Fruit fly (Drosophila melanogaster) whole organism, embryonic: ENCODE measurements around the gene Spn75F.

Experiments used
- CG10321 ChIP-seq: fragments of 200-800 bp; sonication (Bioruptor generic); IDR thresholded peaks from 2 replicates; pipeline ENCODE4 v1.3.6; 2022; ENCODE audit warnings: missing biosample characterization, missing genetic modification characterization
- CG12391 ChIP-seq: fragments of 200-800 bp; sonication (Bioruptor generic); optimal IDR thresholded peaks from 3 replicates; lab custom pipeline; 2018; ENCODE audit warnings: missing biosample characterization, mild to moderate bottlenecking, missing genetic modification characterization, moderate library complexity
- CG12769 ChIP-seq: fragments of 200-800 bp; sonication (Bioruptor generic); optimal IDR thresholded peaks from 2 replicates; lab custom pipeline; 2019; ENCODE audit warnings: missing biosample characterization, mild to moderate bottlenecking, missing genetic modification characterization, moderate library complexity
- CG13775 ChIP-seq: fragments of 200-800 bp; sonication (Bioruptor generic); optimal IDR thresholded peaks from 3 replicates; lab custom pipeline; 2017; ENCODE audit warnings: missing biosample characterization, mild to moderate bottlenecking, missing genetic modification characterization
- CG13894 ChIP-seq: fragments of 200-800 bp; sonication (Bioruptor generic); optimal IDR thresholded peaks from 3 replicates; lab custom pipeline; 2018; ENCODE audit warnings: missing biosample characterization, mild to moderate bottlenecking, missing genetic modification characterization, moderate library complexity
- CG1832 ChIP-seq: fragments of 200-800 bp; sonication (Bioruptor generic); optimal IDR thresholded peaks from 2 replicates; lab custom pipeline; 2017; ENCODE audit warnings: missing biosample characterization, mild to moderate bottlenecking, missing genetic modification characterization, inconsistent platforms
- CG18619 ChIP-seq: fragments of 200-800 bp; sonication (Bioruptor generic); optimal IDR thresholded peaks from 3 replicates; lab custom pipeline; 2017; ENCODE audit warnings: missing biosample characterization, mild to moderate bottlenecking, missing genetic modification characterization
- CG30403 ChIP-seq: fragments of 200-800 bp; sonication (Bioruptor generic); optimal IDR thresholded peaks from 3 replicates; lab custom pipeline; 2016; ENCODE audit warnings: missing biosample characterization, missing genetic modification characterization
- CG4617 ChIP-seq: fragments of 200-800 bp; sonication (Bioruptor generic); optimal IDR thresholded peaks from 3 replicates; lab custom pipeline; 2016; ENCODE audit warnings: missing biosample characterization, missing genetic modification characterization, borderline replicate concordance
- CG6813 ChIP-seq: fragments of 200-800 bp; sonication (Bioruptor generic); optimal IDR thresholded peaks from 2 replicates; lab custom pipeline; 2017; ENCODE audit warnings: missing biosample characterization, missing genetic modification characterization, mild to moderate bottlenecking, moderate library complexity, missing genetic modification reagents
- CG7271 ChIP-seq: fragments of 200-800 bp; sonication (Bioruptor generic); optimal IDR thresholded peaks from 2 replicates; lab custom pipeline; 2018; ENCODE audit warnings: missing biosample characterization, mild to moderate bottlenecking, missing genetic modification characterization, moderate library complexity
- CG8478 ChIP-seq: fragments of >200 bp; optimal IDR thresholded peaks from 2 replicates; lab custom pipeline; 2018
- CG8924 ChIP-seq: fragments of 200-800 bp; optimal IDR thresholded peaks from 3 replicates; lab custom pipeline; 2019; ENCODE audit warnings: missing biosample characterization, mild to moderate bottlenecking, missing genetic modification characterization, moderate library complexity
- CG8944 ChIP-seq: fragments of 200-800 bp; sonication (Bioruptor generic); optimal IDR thresholded peaks from 3 replicates; lab custom pipeline; 2016; ENCODE audit warnings: missing biosample characterization, missing genetic modification characterization
- D ChIP-seq, 2 experiments: fragments of 200-800 bp in 1 of 2; fragments of >200 bp in 1 of 2; sonication (Bioruptor generic) in 1 of 2; optimal IDR thresholded peaks; 2 replicates in 1 of 2; 3 replicates in 1 of 2; lab custom pipeline; 2017; ENCODE audit warnings: mild to moderate bottlenecking in 1 of 2, missing biosample characterization in 1 of 2, missing genetic modification characterization in 1 of 2, missing genetic modification reagents in 1 of 2
- Dek ChIP-seq: fragments of 200-800 bp; sonication (Bioruptor generic); optimal IDR thresholded peaks from 3 replicates; lab custom pipeline; 2019; ENCODE audit warnings: missing biosample characterization, mild to moderate bottlenecking, missing genetic modification characterization, moderate library complexity
- Dip2 ChIP-seq: fragments of 200-800 bp; sonication (Bioruptor generic); IDR thresholded peaks from 2 replicates; pipeline ENCODE4 v1.3.6; 2022; ENCODE audit warnings: missing biosample characterization, missing genetic modification characterization
- HHEX ChIP-seq: fragments of 200-800 bp; sonication (Bioruptor generic); optimal IDR thresholded peaks from 3 replicates; lab custom pipeline; 2017; ENCODE audit warnings: missing biosample characterization, mild to moderate bottlenecking, missing genetic modification characterization, missing genetic modification reagents
- HmgD ChIP-seq: fragments of 200-800 bp; sonication (Bioruptor generic); optimal IDR thresholded peaks from 3 replicates; lab custom pipeline; 2016; ENCODE audit warnings: missing biosample characterization, missing genetic modification characterization
- Hmr ChIP-seq: fragments of 200-800 bp; sonication (Bioruptor generic); optimal IDR thresholded peaks from 3 replicates; lab custom pipeline; 2017; ENCODE audit warnings: mild to moderate bottlenecking, missing biosample characterization, missing genetic modification reagents, missing genetic modification characterization
- Hmx ChIP-seq: fragments of 200-800 bp; sonication (Bioruptor generic); optimal IDR thresholded peaks from 2 replicates; lab custom pipeline; 2016; ENCODE audit warnings: missing biosample characterization, missing genetic modification characterization
- Hsf ChIP-seq: fragments of 200-800 bp; sonication (Bioruptor generic); optimal IDR thresholded peaks from 3 replicates; lab custom pipeline; 2016; ENCODE audit warnings: missing biosample characterization, missing genetic modification characterization
- Myb ChIP-seq: fragments of 200-800 bp; sonication (Bioruptor generic); optimal IDR thresholded peaks from 2 replicates; lab custom pipeline; 2016; ENCODE audit warnings: missing biosample characterization, missing genetic modification characterization
- PHDP ChIP-seq: fragments of 200-800 bp; sonication (Bioruptor generic); optimal IDR thresholded peaks from 3 replicates; lab custom pipeline; 2018; ENCODE audit warnings: missing biosample characterization, mild to moderate bottlenecking, missing genetic modification characterization, moderate library complexity
- Sox100B ChIP-seq: fragments of 200-800 bp; sonication (Bioruptor generic); optimal IDR thresholded peaks from 3 replicates; lab custom pipeline; 2018; ENCODE audit warnings: missing biosample characterization, mild to moderate bottlenecking, missing genetic modification characterization
- abd-A ChIP-seq: fragments of 200-800 bp; sonication (Bioruptor generic); optimal IDR thresholded peaks from 3 replicates; lab custom pipeline; 2019; ENCODE audit warnings: missing biosample characterization, mild to moderate bottlenecking, missing genetic modification characterization, moderate library complexity
- az2 ChIP-seq: fragments of 200-800 bp; sonication (Bioruptor generic); optimal IDR thresholded peaks from 3 replicates; lab custom pipeline; 2016; ENCODE audit warnings: missing biosample characterization, missing genetic modification characterization
- danr ChIP-seq: fragments of 200-800 bp; sonication (Bioruptor generic); IDR thresholded peaks from 2 replicates; pipeline ENCODE4 v1.3.6; 2022; ENCODE audit warnings: missing biosample characterization, missing genetic modification characterization
- eve ChIP-seq, 2 experiments: fragments of >200 bp; optimal IDR thresholded peaks; 2 replicates each; lab custom pipeline; 2017; ENCODE audit warnings: missing biosample characterization in 2 of 2, missing genetic modification characterization in 2 of 2
- gem ChIP-seq: fragments of 200-800 bp; sonication (Bioruptor generic); optimal IDR thresholded peaks from 2 replicates; lab custom pipeline; 2019; ENCODE audit warnings: missing biosample characterization, mild to moderate bottlenecking, missing genetic modification characterization, moderate library complexity
- grau ChIP-seq: fragments of 200-800 bp; optimal IDR thresholded peaks from 3 replicates; lab custom pipeline; 2019; ENCODE audit warnings: missing biosample characterization, mild to moderate bottlenecking, missing genetic modification characterization, moderate library complexity
- grn ChIP-seq: fragments of 200-800 bp; sonication (Bioruptor generic); optimal IDR thresholded peaks from 3 replicates; lab custom pipeline; 2017; ENCODE audit warnings: missing biosample characterization, missing genetic modification characterization
- h ChIP-seq: fragments of >200 bp; optimal IDR thresholded peaks from 2 replicates; lab custom pipeline; 2017
- hkb ChIP-seq, 2 experiments: fragments of 200-800 bp in 1 of 2; fragments of >200 bp in 1 of 2; sonication (Bioruptor generic) in 1 of 2; IDR thresholded peaks in 1 of 2; optimal IDR thresholded peaks in 1 of 2; 2 replicates each; pipeline versions ENCODE4 v1.3.6 to Lab custom; 2017 to 2022; ENCODE audit warnings: missing biosample characterization in 1 of 2, missing genetic modification characterization in 1 of 2
- nmo ChIP-seq: fragments of 200-800 bp; sonication (Bioruptor generic); optimal IDR thresholded peaks from 2 replicates; lab custom pipeline; 2018; ENCODE audit warnings: missing biosample characterization, mild to moderate bottlenecking, missing genetic modification characterization, moderate library complexity
- nom ChIP-seq: fragments of 200-800 bp; sonication (Bioruptor generic); optimal IDR thresholded peaks from 2 replicates; lab custom pipeline; 2017; ENCODE audit warnings: missing biosample characterization, missing genetic modification characterization, mild to moderate bottlenecking, moderate library complexity, missing genetic modification reagents
- odd ChIP-seq: fragments of 200-800 bp; sonication (Bioruptor generic); optimal IDR thresholded peaks from 2 replicates; lab custom pipeline; 2017; ENCODE audit warnings: missing biosample characterization, mild to moderate bottlenecking, missing genetic modification characterization
- sens ChIP-seq: fragments of 200-800 bp; sonication (Bioruptor generic); peaks from one replicate; lab custom pipeline; 2016; ENCODE audit warnings: missing biosample characterization, missing genetic modification characterization
- slp2 ChIP-seq: fragments of 200-800 bp; sonication (Bioruptor generic); optimal IDR thresholded peaks from 2 replicates; lab custom pipeline; 2016; ENCODE audit warnings: missing biosample characterization, missing genetic modification characterization
- sob ChIP-seq: fragments of 200-800 bp; sonication (Bioruptor generic); IDR thresholded peaks from 2 replicates; pipeline ENCODE4 v1.3.6; 2022; ENCODE audit warnings: missing biosample characterization, missing genetic modification characterization
- zen2 ChIP-seq: fragments of 200-800 bp; sonication (Bioruptor generic); IDR thresholded peaks from 3 replicates; pipeline ENCODE4 v1.3.6; 2022; ENCODE audit warnings: missing biosample characterization, missing genetic modification characterization; ENCODE audit not compliant: partially characterized antibody
- zfh1 ChIP-seq: fragments of 200-800 bp; sonication (Bioruptor generic); IDR thresholded peaks from 3 replicates; pipeline ENCODE4 v1.3.6; 2022; ENCODE audit warnings: missing biosample characterization, missing genetic modification characterization
- zfh2 ChIP-seq: fragments of 200-800 bp; sonication (Bioruptor generic); optimal IDR thresholded peaks from 2 replicates; lab custom pipeline; 2016; ENCODE audit warnings: missing biosample characterization, missing genetic modification characterization

Spn75F gene

DNA sequence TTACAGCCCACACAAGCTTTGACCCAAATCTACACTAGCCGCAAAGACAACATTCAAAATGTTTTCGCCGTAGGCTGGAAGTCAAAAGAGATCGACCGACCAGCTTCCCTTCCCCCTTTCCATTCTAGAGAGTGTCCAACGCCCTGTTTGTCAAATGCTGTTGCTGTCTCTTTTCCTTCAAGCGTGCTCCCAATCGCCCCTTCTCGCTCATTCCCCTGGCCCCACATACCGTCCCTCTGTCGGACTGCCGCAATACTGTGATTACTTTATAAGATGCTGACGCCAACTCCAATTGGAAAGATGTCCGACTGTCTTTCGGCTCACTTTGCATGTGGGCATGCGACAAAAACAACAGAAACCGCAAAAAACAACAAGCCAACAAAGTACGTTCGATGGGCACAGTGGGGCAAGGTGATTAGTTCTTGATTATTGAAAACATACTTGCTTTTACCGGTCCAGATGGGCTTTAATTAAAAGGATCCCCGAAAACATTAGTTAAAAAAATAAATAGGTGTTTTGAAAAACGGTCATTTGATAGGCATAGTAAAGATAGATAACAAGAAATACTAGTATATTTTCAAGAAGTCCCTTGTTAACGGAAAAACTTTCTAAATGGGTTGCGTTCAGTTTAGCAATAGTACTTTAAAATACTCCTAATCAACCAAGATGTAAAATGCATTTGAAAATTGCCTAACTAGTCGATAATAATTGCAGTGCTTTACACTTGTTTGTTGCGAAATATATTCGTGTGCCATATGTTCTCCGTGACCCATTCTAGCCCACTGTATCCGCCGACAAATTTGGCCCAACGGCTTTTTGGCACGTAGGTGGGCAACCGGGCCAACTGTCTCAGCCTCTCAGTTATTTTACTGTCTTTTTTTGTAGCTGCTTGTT, 49.4 kb downstream of the Spn75F start (continued):
- TF ChIP-seq Hmr (GFP tag; lab: Kevin White, UChicago) (peak; percentile 16), az2 (GFP tag; lab: Kevin White, UChicago) (peak; percentile 30), grau (tag; lab: Kevin White, UChicago) (peak; percentile 23), nom (peak; percentile 20), grn (GFP tag; lab: Kevin White, UChicago) (no peak), CG13894 (tag; lab: Kevin White, UChicago) (peak; percentile 41), CG7271 (no peak), Myb (GFP tag; lab: Kevin White, UChicago) (peak; percentile 38), CG30403 (peak; percentile 56), gem (tag; lab: Kevin White, UChicago) (peak; percentile 66), CG18619 (peak; percentile 28), zfh2 (GFP tag; lab: Kevin White, UChicago) (peak; percentile 14), CG13775 (GFP tag; lab: Kevin White, UChicago) (peak; percentile 10), Dek (tag; lab: Kevin White, UChicago) (peak; percentile 0), nmo (GFP tag; lab: Kevin White, UChicago) (peak; percentile 44), CG10321 (GFP tag; lab: Robert Waterston, UW) (peak; percentile 47; the same call in 1 of the 2 replicates), zen2 (GFP tag; lab: Robert Waterston, UW) (no peak), slp2 (GFP tag; lab: Kevin White, UChicago) (peak; percentile 43), eve (GFP tag; optimal IDR thresholded peaks at IDR 0.05; lab: Kevin White, UChicago) (peak in 1 of 2 experiments; percentile 78), CG8478 (peak; percentile 72), Sox100B (GFP tag; lab: Kevin White, UChicago) (peak; percentile 63), D (optimal IDR thresholded peaks at IDR 0.05; lab: Kevin White, UChicago) (no peak), D (GFP tag; optimal IDR thresholded peaks at IDR 0.05; lab: Kevin White, UChicago) (no peak), sob (GFP tag; lab: Robert Waterston, UW) (no peak), HHEX (GFP tag; lab: Kevin White, UChicago) (peak; percentile 25), PHDP (tag; lab: Kevin White, UChicago) (peak; percentile 17), CG4617 (no peak), sens (GFP tag; lab: Kevin White, UChicago) (peak; percentile 90), CG8924 (peak; percentile 31), odd (GFP tag; lab: Kevin White, UChicago) (no peak), HmgD (GFP tag; lab: Kevin White, UChicago) (no peak), CG1832 (GFP tag; lab: Kevin White, UChicago) (peak; percentile 77), h (lab: Kevin White, UChicago) (no peak), abd-A (peak; percentile 26), CG12391 (peak; percentile 17), CG12769 (tag; lab: Kevin White, UChicago) (peak; percentile 67), CG6813 (peak; percentile 25), Dip2 (GFP tag; lab: Robert Waterston, UW) (no peak), danr (GFP tag; lab: Robert Waterston, UW) (no peak), CG8944 (peak; percentile 4), hkb (optimal IDR thresholded peaks at IDR 0.05; lab: Kevin White, UChicago) (no peak), hkb (GFP tag; IDR thresholded peaks at IDR 0.05; lab: Robert Waterston, UW) (0 out of 2 replicates have a peak, but pooled peaks have one; percentile 16), Hsf (peak; percentile 42), zfh1 (GFP tag; lab: Robert Waterston, UW) (no peak), Hmx (GFP tag; lab: Kevin White, UChicago) (no peak)
- TF ChIP-seq, all 482 proteins: peak for 124
